Fruit fly (Drosophila melanogaster): ENCODE results near the gene run.

run gene

dm6 chrX:20680407-20680806 is 10.1 kb upstream of the run start:
- no peak for TF ChIP-seq pan (optimal IDR thresholded peaks at IDR 0.05)

- TF ChIP-seq EcR (GFP tag; optimal IDR thresholded peaks at IDR 0.05) (no peak), psq (optimal IDR thresholded peaks at IDR 0.05) (no peak), CG8478 (optimal IDR thresholded peaks at IDR 0.05) (no peak), pan (optimal IDR thresholded peaks at IDR 0.05) (no peak), Dll (optimal IDR thresholded peaks at IDR 0.05) (no peak), usp (GFP tag; optimal IDR thresholded peaks at IDR 0.05) (no peak)
These were observed 3.2 kb upstream of the run start for dm6 chrX:20687252-20687651.

dm6 chrX:20689504-20689903 is 966 bp upstream of the run start:
- TF ChIP-seq pan (optimal IDR thresholded peaks at IDR 0.05) (no peak), EcR (GFP tag; optimal IDR thresholded peaks at IDR 0.05) (no peak), CG8478 (optimal IDR thresholded peaks at IDR 0.05) (no peak), Dll (optimal IDR thresholded peaks at IDR 0.05) (no peak), psq (optimal IDR thresholded peaks at IDR 0.05) (no peak), usp (GFP tag; optimal IDR thresholded peaks at IDR 0.05) (no peak)

- TF ChIP-seq pan (optimal IDR thresholded peaks at IDR 0.05) (no peak), psq (optimal IDR thresholded peaks at IDR 0.05) (no peak), Dll (optimal IDR thresholded peaks at IDR 0.05) (no peak), EcR (GFP tag; optimal IDR thresholded peaks at IDR 0.05) (no peak), usp (GFP tag; optimal IDR thresholded peaks at IDR 0.05) (no peak), CG8478 (optimal IDR thresholded peaks at IDR 0.05) (no peak)
These were observed 743 bp downstream of the run start for dm6 chrX:20691213-20691612.

dm6 chrX:20693814-20694452 is 3.5 kb downstream of the run start:
- TF ChIP-seq CG8478 (optimal IDR thresholded peaks at IDR 0.05) = no peak
- no peak for TF ChIP-seq psq (optimal IDR thresholded peaks at IDR 0.05)
- TF ChIP-seq EcR (GFP tag; optimal IDR thresholded peaks at IDR 0.05) = no peak
- no peak for TF ChIP-seq Dll (optimal IDR thresholded peaks at IDR 0.05)
- no peak for TF ChIP-seq pan (optimal IDR thresholded peaks at IDR 0.05)
- TF ChIP-seq usp (GFP tag; optimal IDR thresholded peaks at IDR 0.05) = no peak

dm6 chrX:20702904-20703303 is 12.4 kb downstream of the run start:
- TF ChIP-seq Dll (optimal IDR thresholded peaks at IDR 0.05) = no peak

dm6 chrX:20704337-20704736 is 13.9 kb downstream of the run start:
- no peak for TF ChIP-seq Dll (optimal IDR thresholded peaks at IDR 0.05)
- no peak for TF ChIP-seq usp (GFP tag; optimal IDR thresholded peaks at IDR 0.05)
- no peak for TF ChIP-seq pan (optimal IDR thresholded peaks at IDR 0.05)
- TF ChIP-seq CG8478 (optimal IDR thresholded peaks at IDR 0.05) = no peak
- no peak for TF ChIP-seq psq (optimal IDR thresholded peaks at IDR 0.05)
- no peak for TF ChIP-seq EcR (GFP tag; optimal IDR thresholded peaks at IDR 0.05)

- no peak for TF ChIP-seq psq (optimal IDR thresholded peaks at IDR 0.05)
- no peak for TF ChIP-seq EcR (GFP tag; optimal IDR thresholded peaks at IDR 0.05)
- TF ChIP-seq pan (optimal IDR thresholded peaks at IDR 0.05) = no peak
- no peak for TF ChIP-seq CG8478 (optimal IDR thresholded peaks at IDR 0.05)
- no peak for TF ChIP-seq Dll (optimal IDR thresholded peaks at IDR 0.05)
- no peak for TF ChIP-seq usp (GFP tag; optimal IDR thresholded peaks at IDR 0.05)
These were observed 19.2 kb downstream of the run start for dm6 chrX:20709682-20710081.

- no peak for TF ChIP-seq Dll (optimal IDR thresholded peaks at IDR 0.05)
- no peak for TF ChIP-seq psq (optimal IDR thresholded peaks at IDR 0.05)
- TF ChIP-seq EcR (GFP tag; optimal IDR thresholded peaks at IDR 0.05) = no peak
- TF ChIP-seq usp (GFP tag; optimal IDR thresholded peaks at IDR 0.05) = no peak
- TF ChIP-seq CG8478 (optimal IDR thresholded peaks at IDR 0.05) = no peak
- TF ChIP-seq pan (optimal IDR thresholded peaks at IDR 0.05) = no peak
These were observed 22.8 kb downstream of the run start for dm6 chrX:20713317-20713716.

- no peak for TF ChIP-seq psq (optimal IDR thresholded peaks at IDR 0.05)
- TF ChIP-seq usp (GFP tag; optimal IDR thresholded peaks at IDR 0.05) = no peak
- TF ChIP-seq pan (optimal IDR thresholded peaks at IDR 0.05) = no peak
- TF ChIP-seq EcR (GFP tag; optimal IDR thresholded peaks at IDR 0.05) = no peak
- no peak for TF ChIP-seq CG8478 (optimal IDR thresholded peaks at IDR 0.05)
- no peak for TF ChIP-seq Dll (optimal IDR thresholded peaks at IDR 0.05)
These were observed 27.0 kb downstream of the run start for dm6 chrX:20717461-20717860.

- TF ChIP-seq psq (optimal IDR thresholded peaks at IDR 0.05) = no peak
- no peak for TF ChIP-seq usp (GFP tag; optimal IDR thresholded peaks at IDR 0.05)
- no peak for TF ChIP-seq CG8478 (optimal IDR thresholded peaks at IDR 0.05)
- no peak for TF ChIP-seq EcR (GFP tag; optimal IDR thresholded peaks at IDR 0.05)
- TF ChIP-seq Dll (optimal IDR thresholded peaks at IDR 0.05) = no peak
- TF ChIP-seq pan (optimal IDR thresholded peaks at IDR 0.05) = no peak
These were observed 31.4 kb downstream of the run start for dm6 chrX:20721724-20722344.

dm6 chrX:20723207-20723606 is 32.7 kb downstream of the run start:
- TF ChIP-seq psq (optimal IDR thresholded peaks at IDR 0.05) (no peak), CG8478 (optimal IDR thresholded peaks at IDR 0.05) (no peak), pan (optimal IDR thresholded peaks at IDR 0.05) (no peak), EcR (GFP tag; optimal IDR thresholded peaks at IDR 0.05) (no peak), Dll (optimal IDR thresholded peaks at IDR 0.05) (no peak), usp (GFP tag; optimal IDR thresholded peaks at IDR 0.05) (no peak)

dm6 chrX:20724475-20724874 is 34.0 kb downstream of the run start:
- TF ChIP-seq usp (GFP tag; optimal IDR thresholded peaks at IDR 0.05) = no peak
